Worm (Caenorhabditis elegans) whole organism, midembryonic: ENCODE measurements around the gene K08D9.6.

Experiments used
- T22C8.4 ChIP-seq: fragments of 200-800 bp; sonication (Bioruptor generic); IDR thresholded peaks from 2 replicates; pipeline ENCODE4 v1.3.6; 2022; ENCODE audit warnings: missing genetic modification characterization, missing compliant biosample characterization
- cog-1 ChIP-seq: sonication (generic microtip); optimal IDR thresholded peaks from 2 replicates; lab custom pipeline; 2016; ENCODE audit warnings: missing genetic modification characterization, missing compliant biosample characterization
- flt-1 ChIP-seq: fragments of 200-800 bp; sonication (Bioruptor generic); IDR thresholded peaks from 2 replicates; pipeline ENCODE4 v1.3.6; 2022; ENCODE audit warnings: missing genetic modification characterization, missing compliant biosample characterization
- med-1 ChIP-seq: sonication (generic microtip); optimal IDR thresholded peaks from 2 replicates; lab custom pipeline; 2017; ENCODE audit warnings: missing genetic modification characterization, mild to moderate bottlenecking, missing compliant biosample characterization, antibody characterized with exemption, missing genetic modification reagents; ENCODE audit not compliant: insufficient read depth
- ztf-29 ChIP-seq: fragments of 200-800 bp; sonication (Bioruptor generic); IDR thresholded peaks from 2 replicates; pipeline ENCODE4 v1.3.6; 2022; ENCODE audit warnings: missing genetic modification reagents, missing genetic modification characterization, missing compliant biosample characterization

- TF ChIP-seq flt-1 (GFP tag; lab: Robert Waterston, UW): no peak
- TF ChIP-seq T22C8.4 (GFP tag; lab: Robert Waterston, UW): no peak
- no peak for TF ChIP-seq ztf-29 (GFP tag; lab: Robert Waterston, UW)
- no peak for TF ChIP-seq med-1
- no peak for TF ChIP-seq cog-1
Observed at ce11 chrV:3241175-3241574, 6.4 kb upstream of the K08D9.6 start, which contains the start of gene srj-11.
